Fruit fly (Drosophila melanogaster) whole organism, embryonic: ENCODE measurements around the gene CG9630.
A peak's percentile ranks its signal among the peaks of the same experiment; 100 is the strongest.

ENCODE experiments used
- Atf-2 ChIP-seq: fragments of 200-800 bp; sonication (Bioruptor generic); optimal IDR thresholded peaks from 2 replicates; lab custom pipeline; 2016; ENCODE audit warnings: missing biosample characterization, missing genetic modification characterization
- BEAF-32 ChIP-seq: fragments of 200-800 bp; sonication (Bioruptor generic); optimal IDR thresholded peaks from 3 replicates; lab custom pipeline; 2017; ENCODE audit warnings: missing biosample characterization, missing genetic modification characterization, mild to moderate bottlenecking, moderate library complexity, missing genetic modification reagents
- CG10267 ChIP-seq: fragments of 200-800 bp; sonication (Bioruptor generic); optimal IDR thresholded peaks from 2 replicates; lab custom pipeline; 2018; ENCODE audit warnings: missing biosample characterization, mild to moderate bottlenecking, missing genetic modification characterization, moderate library complexity
- CG10274 ChIP-seq: fragments of 200-800 bp; sonication (Bioruptor generic); optimal IDR thresholded peaks from 3 replicates; lab custom pipeline; 2017; ENCODE audit warnings: missing biosample characterization, mild to moderate bottlenecking, missing genetic modification characterization
- CG10543 ChIP-seq: fragments of 200-800 bp; sonication (Bioruptor generic); optimal IDR thresholded peaks from 3 replicates; lab custom pipeline; 2017; ENCODE audit warnings: missing biosample characterization, mild to moderate bottlenecking, missing genetic modification characterization, moderate library complexity
- CG12942 ChIP-seq: fragments of 200-800 bp; sonication (Bioruptor generic); optimal IDR thresholded peaks from 3 replicates; lab custom pipeline; 2016; ENCODE audit warnings: missing biosample characterization, missing genetic modification characterization
- CG13624 ChIP-seq: fragments of 200-800 bp; sonication (Bioruptor generic); optimal IDR thresholded peaks from 2 replicates; lab custom pipeline; 2016; ENCODE audit warnings: missing biosample characterization, missing genetic modification characterization
- CG15514 ChIP-seq: fragments of 200-800 bp; sonication (Bioruptor generic); optimal IDR thresholded peaks from 3 replicates; lab custom pipeline; 2017; ENCODE audit warnings: missing biosample characterization, missing genetic modification characterization, mild to moderate bottlenecking, moderate library complexity, missing genetic modification reagents
- CG17385 ChIP-seq: fragments of 200-800 bp; sonication (Bioruptor generic); optimal IDR thresholded peaks from 3 replicates; lab custom pipeline; 2018; ENCODE audit warnings: missing biosample characterization, mild to moderate bottlenecking, missing genetic modification characterization
- CG17829 ChIP-seq: fragments of 200-800 bp; optimal IDR thresholded peaks from 2 replicates; lab custom pipeline; 2019; ENCODE audit warnings: missing biosample characterization, mild to moderate bottlenecking, missing genetic modification characterization, moderate library complexity
- CG2129 ChIP-seq: fragments of 200-800 bp; sonication (Bioruptor generic); IDR thresholded peaks from 2 replicates; pipeline ENCODE4 v1.3.6; 2022; ENCODE audit warnings: missing biosample characterization, missing genetic modification characterization; ENCODE audit not compliant: partially characterized antibody
- CG34224 ChIP-seq: fragments of 200-800 bp; sonication (Bioruptor generic); IDR thresholded peaks from 3 replicates; pipeline ENCODE4 v1.3.6; 2022; ENCODE audit warnings: missing biosample characterization, missing genetic modification characterization; ENCODE audit not compliant: partially characterized antibody
- CG4617 ChIP-seq: fragments of 200-800 bp; sonication (Bioruptor generic); optimal IDR thresholded peaks from 3 replicates; lab custom pipeline; 2016; ENCODE audit warnings: missing biosample characterization, missing genetic modification characterization, borderline replicate concordance
- CG7839 ChIP-seq: fragments of 200-800 bp; sonication (Bioruptor generic); optimal IDR thresholded peaks from 3 replicates; lab custom pipeline; 2018; ENCODE audit warnings: missing biosample characterization, mild to moderate bottlenecking, missing genetic modification characterization, moderate library complexity
- CG7987 ChIP-seq: fragments of 200-800 bp; sonication (Bioruptor generic); optimal IDR thresholded peaks from 2 replicates; lab custom pipeline; 2018; ENCODE audit warnings: missing biosample characterization, mild to moderate bottlenecking, missing genetic modification characterization, moderate library complexity
- CG8290 ChIP-seq, 3 experiments: fragments of 200-800 bp; sonication (Bioruptor generic); optimal IDR thresholded peaks; 2 replicates each; lab custom pipeline; 2016 to 2019; ENCODE audit warnings: missing biosample characterization in 3 of 3, missing genetic modification characterization in 3 of 3, mild to moderate bottlenecking in 2 of 3, moderate library complexity in 1 of 3
- CG8765 ChIP-seq: fragments of 200-800 bp; sonication (Bioruptor generic); IDR thresholded peaks from 2 replicates; pipeline ENCODE4 v1.3.6; 2022; ENCODE audit warnings: missing biosample characterization, missing genetic modification characterization
- CG8924 ChIP-seq: fragments of 200-800 bp; optimal IDR thresholded peaks from 3 replicates; lab custom pipeline; 2019; ENCODE audit warnings: missing biosample characterization, mild to moderate bottlenecking, missing genetic modification characterization, moderate library complexity
- Dad ChIP-seq: fragments of 200-800 bp; sonication (Bioruptor generic); optimal IDR thresholded peaks from 3 replicates; lab custom pipeline; 2016; ENCODE audit warnings: missing biosample characterization, missing genetic modification characterization
- Dek ChIP-seq: fragments of 200-800 bp; sonication (Bioruptor generic); optimal IDR thresholded peaks from 3 replicates; lab custom pipeline; 2019; ENCODE audit warnings: missing biosample characterization, mild to moderate bottlenecking, missing genetic modification characterization, moderate library complexity
- Dll ChIP-seq: fragments of 200-800 bp; sonication (Bioruptor generic); IDR thresholded peaks from 4 replicates; pipeline ENCODE4 v1.3.6; 2022; ENCODE audit warnings: missing biosample characterization, missing genetic modification characterization; ENCODE audit not compliant: partially characterized antibody
- Fer1 ChIP-seq: fragments of 200-800 bp; sonication (Bioruptor generic); optimal IDR thresholded peaks from 2 replicates; lab custom pipeline; 2017; ENCODE audit warnings: missing biosample characterization, mild to moderate bottlenecking, missing genetic modification characterization
- HHEX ChIP-seq: fragments of 200-800 bp; sonication (Bioruptor generic); optimal IDR thresholded peaks from 3 replicates; lab custom pipeline; 2017; ENCODE audit warnings: missing biosample characterization, mild to moderate bottlenecking, missing genetic modification characterization, missing genetic modification reagents
- Hmx ChIP-seq: fragments of 200-800 bp; sonication (Bioruptor generic); optimal IDR thresholded peaks from 2 replicates; lab custom pipeline; 2016; ENCODE audit warnings: missing biosample characterization, missing genetic modification characterization
- Med ChIP-seq: fragments of 200-800 bp; sonication (Bioruptor generic); peaks from one replicate; lab custom pipeline; 2016; ENCODE audit warnings: missing biosample characterization, missing genetic modification characterization, mild to moderate bottlenecking, inconsistent platforms, moderate library complexity
- Myb ChIP-seq: fragments of 200-800 bp; sonication (Bioruptor generic); optimal IDR thresholded peaks from 2 replicates; lab custom pipeline; 2016; ENCODE audit warnings: missing biosample characterization, missing genetic modification characterization
- Nf-YC ChIP-seq: fragments of 200-800 bp; optimal IDR thresholded peaks from 3 replicates; lab custom pipeline; 2019; ENCODE audit warnings: missing biosample characterization, mild to moderate bottlenecking, missing genetic modification characterization, moderate library complexity
- Oli ChIP-seq: fragments of 200-800 bp; sonication (Bioruptor generic); optimal IDR thresholded peaks from 2 replicates; lab custom pipeline; 2018; ENCODE audit warnings: missing biosample characterization, mild to moderate bottlenecking, missing genetic modification characterization, moderate library complexity
- Opbp ChIP-seq: fragments of 200-800 bp; sonication (Bioruptor generic); IDR thresholded peaks from 3 replicates; pipeline ENCODE4 v1.3.6; 2022; ENCODE audit warnings: missing biosample characterization, missing genetic modification characterization; ENCODE audit not compliant: partially characterized antibody
- Six4 ChIP-seq: fragments of 200-800 bp; sonication (Bioruptor generic); optimal IDR thresholded peaks from 2 replicates; lab custom pipeline; 2016; ENCODE audit warnings: missing biosample characterization, missing genetic modification characterization
- Sry-β ChIP-seq: fragments of 200-800 bp; sonication (Bioruptor generic); optimal IDR thresholded peaks from 2 replicates; lab custom pipeline; 2018; ENCODE audit warnings: missing biosample characterization, mild to moderate bottlenecking, missing genetic modification characterization, moderate library complexity
- Stat92E ChIP-seq, 3 experiments: fragments of >200 bp in 2 of 3; fragments of 200-800 bp in 1 of 3; sonication (Bioruptor generic) in 1 of 3; optimal IDR thresholded peaks; 2 replicates each; lab custom pipeline; 2017 to 2019; ENCODE audit warnings: missing biosample characterization in 3 of 3, missing genetic modification characterization in 3 of 3, mild to moderate bottlenecking in 1 of 3, moderate library complexity in 1 of 3
- ems ChIP-seq: fragments of 200-800 bp; sonication (Bioruptor generic); optimal IDR thresholded peaks from 3 replicates; lab custom pipeline; 2016; ENCODE audit warnings: missing biosample characterization, missing genetic modification characterization
- grau ChIP-seq: fragments of 200-800 bp; optimal IDR thresholded peaks from 3 replicates; lab custom pipeline; 2019; ENCODE audit warnings: missing biosample characterization, mild to moderate bottlenecking, missing genetic modification characterization, moderate library complexity
- gsb-n ChIP-seq: fragments of 200-800 bp; sonication (Bioruptor generic); optimal IDR thresholded peaks from 3 replicates; lab custom pipeline; 2018; ENCODE audit warnings: missing biosample characterization, mild to moderate bottlenecking, missing genetic modification characterization
- ind ChIP-seq: fragments of 200-800 bp; sonication (Bioruptor generic); optimal IDR thresholded peaks from 3 replicates; lab custom pipeline; 2016; ENCODE audit warnings: missing biosample characterization, missing genetic modification characterization
- inv ChIP-seq: fragments of 200-800 bp; sonication (Bioruptor generic); IDR thresholded peaks from 2 replicates; pipeline ENCODE4 v1.3.6; 2022; ENCODE audit warnings: missing biosample characterization, missing genetic modification characterization; ENCODE audit not compliant: partially characterized antibody
- ken ChIP-seq: fragments of 200-800 bp; sonication (Bioruptor generic); IDR thresholded peaks from 3 replicates; pipeline ENCODE4 v1.3.6; 2022; ENCODE audit warnings: missing biosample characterization, missing genetic modification characterization
- maf-S ChIP-seq: fragments of 200-800 bp; sonication (Bioruptor generic); optimal IDR thresholded peaks from 2 replicates; lab custom pipeline; 2016; ENCODE audit warnings: missing biosample characterization, missing genetic modification characterization
- mld ChIP-seq: fragments of 200-800 bp; sonication (Bioruptor generic); IDR thresholded peaks from 3 replicates; pipeline ENCODE4 v1.3.6; 2022; ENCODE audit warnings: missing biosample characterization, missing genetic modification characterization; ENCODE audit not compliant: partially characterized antibody
- odd ChIP-seq: fragments of 200-800 bp; sonication (Bioruptor generic); optimal IDR thresholded peaks from 2 replicates; lab custom pipeline; 2017; ENCODE audit warnings: missing biosample characterization, mild to moderate bottlenecking, missing genetic modification characterization
- p53 ChIP-seq: fragments of 200-800 bp; sonication (Bioruptor generic); optimal IDR thresholded peaks from 2 replicates; lab custom pipeline; 2016; ENCODE audit warnings: missing biosample characterization, missing genetic modification characterization
- pho ChIP-seq: fragments of 200-800 bp; sonication (Bioruptor generic); optimal IDR thresholded peaks from 2 replicates; lab custom pipeline; 2016; ENCODE audit warnings: missing biosample characterization, missing genetic modification characterization
- so ChIP-seq: fragments of 200-800 bp; sonication (Bioruptor generic); IDR thresholded peaks from 3 replicates; pipeline ENCODE4 v1.3.6; 2022; ENCODE audit warnings: missing biosample characterization, missing genetic modification characterization
- stwl ChIP-seq: fragments of 200-800 bp; sonication (Bioruptor generic); optimal IDR thresholded peaks from 3 replicates; lab custom pipeline; 2018; ENCODE audit warnings: missing biosample characterization, mild to moderate bottlenecking, missing genetic modification characterization, moderate library complexity
- sug ChIP-seq: fragments of 200-800 bp; optimal IDR thresholded peaks from 2 replicates; lab custom pipeline; 2019; ENCODE audit warnings: missing biosample characterization, mild to moderate bottlenecking, missing genetic modification characterization, moderate library complexity
- unpg ChIP-seq: fragments of 200-800 bp; sonication (Bioruptor generic); optimal IDR thresholded peaks from 3 replicates; lab custom pipeline; 2018; ENCODE audit warnings: missing biosample characterization, mild to moderate bottlenecking, missing genetic modification characterization, moderate library complexity
- wek ChIP-seq: fragments of 200-800 bp; sonication (Bioruptor generic); optimal IDR thresholded peaks from 3 replicates; lab custom pipeline; 2018; ENCODE audit warnings: missing biosample characterization, mild to moderate bottlenecking, missing genetic modification characterization, moderate library complexity

The CG9630 gene

DNA sequence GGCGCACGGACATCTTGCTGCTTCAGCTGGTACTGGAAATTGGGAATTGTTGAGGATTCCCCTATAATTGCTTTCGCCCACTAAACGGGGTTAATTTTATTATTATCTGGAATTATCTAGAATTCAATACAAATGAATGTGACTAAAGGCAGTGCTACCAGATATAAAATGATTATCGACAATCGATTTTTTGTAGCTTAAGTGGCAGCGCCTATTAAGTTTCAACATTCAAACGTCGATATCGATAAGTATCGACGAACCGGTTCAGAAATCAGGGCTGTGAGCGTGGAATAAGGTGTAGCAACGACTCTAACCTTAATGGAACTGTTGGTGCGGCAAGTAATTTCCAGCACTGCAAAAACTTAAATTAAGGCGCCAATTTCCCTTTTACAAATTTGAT lies 35.4 kb upstream of the CG9630 start, which contains the start of gene Sgt1 (continued):
- TF ChIP-seq so (GFP tag; lab: Robert Waterston, UW), result 0 out of 3 replicates have a peak, but pooled peaks have one; percentile 24
- peak; percentile 19 for TF ChIP-seq CG10543 (GFP tag; lab: Kevin White, UChicago)
- 0 out of 3 replicates have a peak, but pooled peaks have one; percentile 54 for TF ChIP-seq ken (GFP tag; lab: Robert Waterston, UW)
- peak; percentile 96 for TF ChIP-seq stwl (tag; lab: Kevin White, UChicago)
- 0 out of 2 replicates have a peak, but pooled peaks have one; percentile 9 for TF ChIP-seq CG8765 (GFP tag; lab: Robert Waterston, UW)
- peak; percentile 63 for TF ChIP-seq CG17829 (tag; lab: Kevin White, UChicago)
- TF ChIP-seq Atf-2 (GFP tag; lab: Kevin White, UChicago), result no peak
- no peak for TF ChIP-seq HHEX (GFP tag; lab: Kevin White, UChicago)
- peak; percentile 96 for TF ChIP-seq Med (GFP tag; lab: Kevin White, UChicago)
- TF ChIP-seq CG10267 (tag; lab: Kevin White, UChicago), result peak; percentile 98
- TF ChIP-seq Fer1 (GFP tag; lab: Kevin White, UChicago), result peak; percentile 21
- no peak for TF ChIP-seq wek (GFP tag; lab: Kevin White, UChicago)
- peak; percentile 88 for TF ChIP-seq mld (GFP tag; lab: Robert Waterston, UW)
- TF ChIP-seq CG17385 (GFP tag; lab: Kevin White, UChicago), result no peak
- no peak for TF ChIP-seq odd
- no peak for TF ChIP-seq Sry-β (GFP tag; lab: Kevin White, UChicago)
- TF ChIP-seq sug (tag; lab: Kevin White, UChicago), result peak; percentile 75
- peak; percentile 36 for TF ChIP-seq grau (tag; lab: Kevin White, UChicago)
- peak; percentile 18 for TF ChIP-seq CG12942
- peak; percentile 83 for TF ChIP-seq CG4617 (GFP tag; lab: Kevin White, UChicago)
- peak; percentile 6 for TF ChIP-seq Six4
- peak; percentile 33 for TF ChIP-seq CG7839 (tag; lab: Kevin White, UChicago)
- TF ChIP-seq Nf-YC (tag; lab: Kevin White, UChicago), result peak; percentile 35
- TF ChIP-seq CG7987 (GFP tag; lab: Kevin White, UChicago), result peak; percentile 39
- TF ChIP-seq CG34224 (GFP tag; lab: Robert Waterston, UW), result peak; percentile 89
- peak; percentile 99 for TF ChIP-seq CG15514
- peak; percentile 66 for TF ChIP-seq pho (GFP tag; lab: Kevin White, UChicago)
- peak; percentile 82; the same call in 2 of the 3 replicates for TF ChIP-seq Opbp (GFP tag; lab: Robert Waterston, UW)
- TF ChIP-seq unpg (GFP tag; lab: Kevin White, UChicago), result no peak
- peak; percentile 67 for TF ChIP-seq inv
- TF ChIP-seq ind (GFP tag; lab: Kevin White, UChicago), result peak; percentile 35
- TF ChIP-seq CG8290 (GFP tag; optimal IDR thresholded peaks at IDR 0.05; lab: Kevin White, UChicago), result peak; percentile 30
- TF ChIP-seq CG8290 (tag; optimal IDR thresholded peaks at IDR 0.05; lab: Kevin White, UChicago), result no peak
- no peak for TF ChIP-seq CG10274 (GFP tag; lab: Kevin White, UChicago)
- peak; percentile 22 for TF ChIP-seq p53
- peak; percentile 52 for TF ChIP-seq maf-S (GFP tag; lab: Kevin White, UChicago)
- TF ChIP-seq ems (GFP tag; lab: Kevin White, UChicago), result peak; percentile 24
- peak; percentile 45 for TF ChIP-seq Dad (GFP tag; lab: Kevin White, UChicago)
- peak; percentile 85 for TF ChIP-seq Dll (GFP tag; lab: Robert Waterston, UW)
- peak; percentile 78 for TF ChIP-seq BEAF-32 (GFP tag; lab: Kevin White, UChicago)
- TF ChIP-seq gsb-n (tag; lab: Kevin White, UChicago), result no peak
- peak; percentile 7 for TF ChIP-seq CG8924
- TF ChIP-seq CG13624, result peak; percentile 72
- TF ChIP-seq Oli (tag; lab: Kevin White, UChicago), result no peak
- TF ChIP-seq Hmx (GFP tag; lab: Kevin White, UChicago), result no peak
- peak in 1 of 3 experiments; percentile 86 for TF ChIP-seq Stat92E (GFP tag; optimal IDR thresholded peaks at IDR 0.05; lab: Kevin White, UChicago)
- peak; percentile 33; the same call in 1 of the 2 replicates for TF ChIP-seq CG2129 (GFP tag; lab: Robert Waterston, UW)
- peak; percentile 78 for TF ChIP-seq Myb
- peak; percentile 29 for TF ChIP-seq Dek (tag; lab: Kevin White, UChicago)
